Fruit fly (Drosophila melanogaster) S2 (cell line): Measurements from ENCODE around the gene CG7691.

ENCODE experiments used
- CG8478 ChIP-seq: fragments of >200 bp; optimal IDR thresholded peaks from 2 replicates; lab custom pipeline; 2018
- CTCF ChIP-seq, 2 experiments: fragments of >200 bp; optimal IDR thresholded peaks; 2 replicates each; lab custom pipeline; 2018

- TF ChIP-seq CG8478 (lab: Kevin White, UChicago) (no peak), CTCF (optimal IDR thresholded peaks at IDR 0.05; lab: Kevin White, UChicago) (no peak)
Observed at dm6 chr3R:18565073-18565472, 5.4 kb downstream of the CG7691 start, which contains the start of the genes CG43210 and hemo.
